Fruit fly (Drosophila melanogaster) whole organism, embryonic: ENCODE data around the gene rempA.

Experiments
- C15 ChIP-seq: fragments of 200-800 bp; sonication (Bioruptor generic); IDR thresholded peaks from 3 replicates; pipeline ENCODE4 v1.3.6; 2022; ENCODE audit warnings: missing biosample characterization, missing genetic modification characterization
- CG10462 ChIP-seq: fragments of 200-800 bp; sonication (Bioruptor generic); optimal IDR thresholded peaks from 2 replicates; lab custom pipeline; 2016; ENCODE audit warnings: missing biosample characterization, missing genetic modification characterization
- CG10979 ChIP-seq: fragments of 200-800 bp; sonication (Bioruptor generic); optimal IDR thresholded peaks from 2 replicates; lab custom pipeline; 2018; ENCODE audit warnings: missing biosample characterization, mild to moderate bottlenecking, missing genetic modification characterization, moderate library complexity
- CG14965 ChIP-seq: fragments of 200-800 bp; sonication (Bioruptor generic); optimal IDR thresholded peaks from 2 replicates; lab custom pipeline; 2016; ENCODE audit warnings: missing biosample characterization, missing genetic modification characterization, borderline replicate concordance
- CG15073 ChIP-seq: fragments of 200-800 bp; sonication (Bioruptor generic); optimal IDR thresholded peaks from 2 replicates; lab custom pipeline; 2016; ENCODE audit warnings: missing biosample characterization, missing genetic modification characterization
- CG15269 ChIP-seq: fragments of 200-800 bp; sonication (Bioruptor generic); optimal IDR thresholded peaks from 2 replicates; lab custom pipeline; 2018; ENCODE audit warnings: missing biosample characterization, mild to moderate bottlenecking, missing genetic modification characterization, moderate library complexity
- CG16779 ChIP-seq: fragments of 200-800 bp; sonication (Bioruptor generic); IDR thresholded peaks from 2 replicates; pipeline ENCODE4 v1.3.6; 2022; ENCODE audit warnings: missing biosample characterization, missing genetic modification characterization
- CG16813 ChIP-seq: fragments of 200-800 bp; sonication (Bioruptor generic); IDR thresholded peaks from 3 replicates; pipeline ENCODE4 v1.3.6; 2022; ENCODE audit warnings: missing biosample characterization, missing genetic modification characterization; ENCODE audit not compliant: partially characterized antibody
- CG17328 ChIP-seq: fragments of 200-800 bp; sonication (Bioruptor generic); IDR thresholded peaks from 2 replicates; pipeline ENCODE4 v1.3.6; 2022; ENCODE audit warnings: missing biosample characterization, missing genetic modification characterization
- CG17612 ChIP-seq: fragments of 200-800 bp; sonication (Bioruptor generic); IDR thresholded peaks from 2 replicates; pipeline ENCODE4 v1.3.6; 2022; ENCODE audit warnings: missing biosample characterization, missing genetic modification characterization
- CG17829 ChIP-seq: fragments of 200-800 bp; optimal IDR thresholded peaks from 2 replicates; lab custom pipeline; 2019; ENCODE audit warnings: missing biosample characterization, mild to moderate bottlenecking, missing genetic modification characterization, moderate library complexity
- CG17912 ChIP-seq: fragments of 200-800 bp; sonication (Bioruptor generic); optimal IDR thresholded peaks from 2 replicates; lab custom pipeline; 2018; ENCODE audit warnings: missing biosample characterization, mild to moderate bottlenecking, missing genetic modification characterization
- CG2120 ChIP-seq: fragments of 200-800 bp; sonication (Bioruptor generic); optimal IDR thresholded peaks from 3 replicates; lab custom pipeline; 2016; ENCODE audit warnings: missing biosample characterization, missing genetic modification characterization
- CG2129 ChIP-seq: fragments of 200-800 bp; sonication (Bioruptor generic); IDR thresholded peaks from 2 replicates; pipeline ENCODE4 v1.3.6; 2022; ENCODE audit warnings: missing biosample characterization, missing genetic modification characterization; ENCODE audit not compliant: partially characterized antibody
- CG30431 ChIP-seq: fragments of 200-800 bp; sonication (Bioruptor generic); optimal IDR thresholded peaks from 2 replicates; lab custom pipeline; 2017; ENCODE audit warnings: missing biosample characterization, missing genetic modification characterization
- CG3163 ChIP-seq: fragments of 200-800 bp; sonication (Bioruptor generic); optimal IDR thresholded peaks from 3 replicates; lab custom pipeline; 2016; ENCODE audit warnings: missing biosample characterization, missing genetic modification characterization
- CG3407 ChIP-seq: fragments of 200-800 bp; sonication (Bioruptor generic); optimal IDR thresholded peaks from 2 replicates; lab custom pipeline; 2018; ENCODE audit warnings: missing biosample characterization, mild to moderate bottlenecking, missing genetic modification characterization
- CG3726 ChIP-seq: fragments of 200-800 bp; sonication (Bioruptor generic); IDR thresholded peaks from 3 replicates; pipeline ENCODE4, ENCODE4 v1.3.6; 2022; ENCODE audit warnings: missing biosample characterization, missing genetic modification characterization
- CG6654 ChIP-seq: fragments of 200-800 bp; sonication (Bioruptor generic); optimal IDR thresholded peaks from 2 replicates; lab custom pipeline; 2017; ENCODE audit warnings: missing biosample characterization, mild to moderate bottlenecking, missing genetic modification characterization
- CG6683 ChIP-seq: fragments of 200-800 bp; sonication (Bioruptor generic); optimal IDR thresholded peaks from 2 replicates; lab custom pipeline; 2017; ENCODE audit warnings: missing biosample characterization, mild to moderate bottlenecking, missing genetic modification characterization, missing genetic modification reagents
- CG6765 ChIP-seq: fragments of 200-800 bp; sonication (Bioruptor generic); optimal IDR thresholded peaks from 3 replicates; lab custom pipeline; 2017; ENCODE audit warnings: missing biosample characterization, mild to moderate bottlenecking, missing genetic modification characterization
- D19B ChIP-seq: fragments of 200-800 bp; sonication (Bioruptor generic); optimal IDR thresholded peaks from 2 replicates; lab custom pipeline; 2017; ENCODE audit warnings: missing biosample characterization, mild to moderate bottlenecking, missing genetic modification characterization
- Doc3 ChIP-seq: fragments of 200-800 bp; sonication (Bioruptor generic); IDR thresholded peaks from 3 replicates; pipeline ENCODE4 v1.3.6; 2022; ENCODE audit warnings: missing biosample characterization, missing genetic modification characterization; ENCODE audit not compliant: partially characterized antibody
- Dref ChIP-seq: fragments of 200-800 bp; sonication (Bioruptor generic); IDR thresholded peaks from 2 replicates; pipeline ENCODE4 v1.3.6; 2022; ENCODE audit warnings: missing biosample characterization, missing genetic modification characterization
- E2f1 ChIP-seq: fragments of 200-800 bp; sonication (Bioruptor generic); IDR thresholded peaks from 2 replicates; pipeline ENCODE4 v1.3.6; 2022; ENCODE audit warnings: missing biosample characterization, missing genetic modification characterization
- H15 ChIP-seq: fragments of 200-800 bp; sonication (Bioruptor generic); IDR thresholded peaks from 3 replicates; pipeline ENCODE4 v1.3.6; 2022; ENCODE audit warnings: missing biosample characterization, missing genetic modification characterization
- Jarid2 ChIP-seq: fragments of 200-800 bp; sonication (Bioruptor generic); optimal IDR thresholded peaks from 3 replicates; lab custom pipeline; 2017; ENCODE audit warnings: mild to moderate bottlenecking, missing biosample characterization, missing genetic modification reagents, missing genetic modification characterization
- Lhr ChIP-seq: fragments of 200-800 bp; sonication (Bioruptor generic); optimal IDR thresholded peaks from 3 replicates; lab custom pipeline; 2017; ENCODE audit warnings: mild to moderate bottlenecking, missing biosample characterization, missing genetic modification reagents, missing genetic modification characterization
- NC2β ChIP-seq: fragments of 200-800 bp; sonication (Bioruptor generic); optimal IDR thresholded peaks from 2 replicates; lab custom pipeline; 2016; ENCODE audit warnings: missing biosample characterization, missing genetic modification characterization
- Sin3A ChIP-seq: fragments of >200 bp; optimal IDR thresholded peaks from 2 replicates; lab custom pipeline; 2018
- Sox102F ChIP-seq: fragments of 200-800 bp; sonication (Bioruptor generic); optimal IDR thresholded peaks from 2 replicates; lab custom pipeline; 2018; ENCODE audit warnings: missing biosample characterization, mild to moderate bottlenecking, missing genetic modification characterization, moderate library complexity
- Tbp ChIP-seq: fragments of >200 bp; optimal IDR thresholded peaks from 2 replicates; lab custom pipeline; 2018; ENCODE audit warnings: missing biosample characterization, missing genetic modification characterization
- Vsx1 ChIP-seq: fragments of 200-800 bp; sonication (Bioruptor generic); optimal IDR thresholded peaks from 2 replicates; lab custom pipeline; 2017; ENCODE audit warnings: missing biosample characterization, mild to moderate bottlenecking, missing genetic modification characterization, missing genetic modification reagents
- ab ChIP-seq: fragments of 200-800 bp; sonication (Bioruptor generic); optimal IDR thresholded peaks from 2 replicates; lab custom pipeline; 2016; ENCODE audit warnings: missing biosample characterization, missing genetic modification characterization
- al ChIP-seq: fragments of 200-800 bp; sonication (Bioruptor generic); IDR thresholded peaks from 2 replicates; pipeline ENCODE4 v1.3.6; 2022; ENCODE audit warnings: missing biosample characterization, missing genetic modification characterization
- az2 ChIP-seq: fragments of 200-800 bp; sonication (Bioruptor generic); optimal IDR thresholded peaks from 3 replicates; lab custom pipeline; 2016; ENCODE audit warnings: missing biosample characterization, missing genetic modification characterization
- cato ChIP-seq: fragments of 200-800 bp; sonication (Bioruptor generic); optimal IDR thresholded peaks from 2 replicates; lab custom pipeline; 2016; ENCODE audit warnings: missing biosample characterization, missing genetic modification characterization, borderline replicate concordance
- dan ChIP-seq: fragments of 200-800 bp; sonication (Bioruptor generic); IDR thresholded peaks from 2 replicates; pipeline ENCODE4 v1.3.6; 2022; ENCODE audit warnings: missing biosample characterization, missing genetic modification characterization
- hbn ChIP-seq: fragments of 200-800 bp; sonication (Bioruptor generic); IDR thresholded peaks from 2 replicates; pipeline ENCODE4 v1.3.6; 2022; ENCODE audit warnings: missing biosample characterization, missing genetic modification characterization; ENCODE audit not compliant: partially characterized antibody
- nau ChIP-seq: fragments of 200-800 bp; sonication (Bioruptor generic); optimal IDR thresholded peaks from 3 replicates; lab custom pipeline; 2017; ENCODE audit warnings: missing biosample characterization, mild to moderate bottlenecking, missing genetic modification characterization, missing genetic modification reagents
- nom ChIP-seq: fragments of 200-800 bp; sonication (Bioruptor generic); optimal IDR thresholded peaks from 2 replicates; lab custom pipeline; 2017; ENCODE audit warnings: missing biosample characterization, missing genetic modification characterization, mild to moderate bottlenecking, moderate library complexity, missing genetic modification reagents
- pan ChIP-seq, 4 experiments: fragments of >200 bp in 3 of 4; fragments of 200-800 bp in 1 of 4; sonication (Bioruptor generic) in 1 of 4; optimal IDR thresholded peaks in 3 of 4; IDR thresholded peaks in 1 of 4; 2 replicates each; pipeline versions ENCODE4 v1.3.6 to Lab custom; 2017 to 2022; ENCODE audit warnings: missing biosample characterization in 2 of 4, missing genetic modification characterization in 2 of 4, mixed read lengths in 1 of 4
- pfk ChIP-seq: fragments of 200-800 bp; sonication (Bioruptor generic); optimal IDR thresholded peaks from 2 replicates; lab custom pipeline; 2018; ENCODE audit warnings: missing biosample characterization, mild to moderate bottlenecking, missing genetic modification characterization, moderate library complexity
- so ChIP-seq: fragments of 200-800 bp; sonication (Bioruptor generic); IDR thresholded peaks from 3 replicates; pipeline ENCODE4 v1.3.6; 2022; ENCODE audit warnings: missing biosample characterization, missing genetic modification characterization
- sr ChIP-seq: fragments of 200-800 bp; sonication (Bioruptor generic); IDR thresholded peaks from 3 replicates; pipeline ENCODE4 v1.3.6; 2022; ENCODE audit warnings: missing biosample characterization, missing genetic modification characterization
- toy ChIP-seq: fragments of 200-800 bp; sonication (Bioruptor generic); IDR thresholded peaks from 2 replicates; pipeline ENCODE4 v1.3.6; 2022; ENCODE audit warnings: missing biosample characterization, missing genetic modification characterization
- trem ChIP-seq: fragments of 200-800 bp; optimal IDR thresholded peaks from 3 replicates; lab custom pipeline; 2019; ENCODE audit warnings: missing biosample characterization, mild to moderate bottlenecking, missing genetic modification characterization, moderate library complexity
- unc-4 ChIP-seq: fragments of 200-800 bp; sonication (Bioruptor generic); IDR thresholded peaks from 2 replicates; pipeline ENCODE4 v1.3.6; 2022; ENCODE audit warnings: missing biosample characterization, missing genetic modification characterization; ENCODE audit not compliant: partially characterized antibody
- zf30C ChIP-seq: fragments of 200-800 bp; sonication (Bioruptor generic); optimal IDR thresholded peaks from 3 replicates; lab custom pipeline; 2018; ENCODE audit warnings: missing biosample characterization, mild to moderate bottlenecking, missing genetic modification characterization

rempA gene

dm6 chr2L:520331-521000, 39.6 kb downstream of the rempA start (continued):
- no peak for TF ChIP-seq Dref (GFP tag; lab: Robert Waterston, UW)
- TF ChIP-seq hbn (GFP tag; lab: Robert Waterston, UW), result no peak
- no peak for TF ChIP-seq al (GFP tag; lab: Robert Waterston, UW)
- peak; percentile 29 for TF ChIP-seq Jarid2 (GFP tag; lab: Kevin White, UChicago)
- TF ChIP-seq CG16779, result 0 out of 2 replicates have a peak, but pooled peaks have one; percentile 59
- TF ChIP-seq unc-4, result no peak
- TF ChIP-seq CG6765 (GFP tag; lab: Kevin White, UChicago), result no peak
- peak; percentile 57 for TF ChIP-seq trem (tag; lab: Kevin White, UChicago)
- peak; percentile 78 for TF ChIP-seq CG3726 (GFP tag; lab: Robert Waterston, UW)
- TF ChIP-seq CG2120 (GFP tag; lab: Kevin White, UChicago), result peak; percentile 38
- TF ChIP-seq NC2β, result peak; percentile 74
- TF ChIP-seq dan (GFP tag; lab: Robert Waterston, UW), result 0 out of 2 replicates have a peak, but pooled peaks have one; percentile 11
- peak; percentile 17 for TF ChIP-seq CG14965 (GFP tag; lab: Kevin White, UChicago)
- peak; percentile 88 for TF ChIP-seq CG15269
- no peak for TF ChIP-seq toy (GFP tag; lab: Robert Waterston, UW)
- no peak for TF ChIP-seq Doc3 (GFP tag; lab: Robert Waterston, UW)
- TF ChIP-seq CG6683 (GFP tag; lab: Kevin White, UChicago), result peak; percentile 25
- TF ChIP-seq E2f1, result peak; percentile 81
- TF ChIP-seq sr (GFP tag; lab: Robert Waterston, UW), result peak; percentile 53; the same call in 1 of the 3 replicates
- TF ChIP-seq Vsx1 (GFP tag; lab: Kevin White, UChicago), result peak; percentile 76
- TF ChIP-seq Tbp, result no peak
- TF ChIP-seq CG2129 (GFP tag; lab: Robert Waterston, UW), result no peak
- no peak for TF ChIP-seq CG6654 (GFP tag; lab: Kevin White, UChicago)
- TF ChIP-seq CG3163 (GFP tag; lab: Kevin White, UChicago), result peak; percentile 39
- TF ChIP-seq nom, result no peak
- TF ChIP-seq CG16813 (GFP tag; lab: Robert Waterston, UW), result no peak
- peak; percentile 79 for TF ChIP-seq CG10462 (GFP tag; lab: Kevin White, UChicago)
- no peak for TF ChIP-seq ab (GFP tag; lab: Kevin White, UChicago)
- TF ChIP-seq C15 (GFP tag; lab: Robert Waterston, UW), result no peak
- peak; percentile 84 for TF ChIP-seq CG30431 (GFP tag; lab: Kevin White, UChicago)
- peak; percentile 83 for TF ChIP-seq CG17829 (tag; lab: Kevin White, UChicago)
- TF ChIP-seq so (GFP tag; lab: Robert Waterston, UW), result peak; percentile 88
- TF ChIP-seq CG17328 (GFP tag; lab: Robert Waterston, UW), result peak; percentile 92
- TF ChIP-seq pfk (GFP tag; lab: Kevin White, UChicago), result no peak
- peak; percentile 90 for TF ChIP-seq az2 (GFP tag; lab: Kevin White, UChicago)
- peak; percentile 75 for TF ChIP-seq cato
- peak; percentile 80; the same call in 2 of the 3 replicates for TF ChIP-seq H15 (GFP tag; lab: Robert Waterston, UW)
- TF ChIP-seq nau (GFP tag; lab: Kevin White, UChicago), result peak; percentile 75
- peak; percentile 36 for TF ChIP-seq CG15073
- TF ChIP-seq CG3407, result peak; percentile 72
- TF ChIP-seq pan (optimal IDR thresholded peaks at IDR 0.05; lab: Kevin White, UChicago), result no peak
- peak in 1 of 2 experiments; percentile 85 for TF ChIP-seq pan (GFP tag; optimal IDR thresholded peaks at IDR 0.05 in 1 of 2, IDR thresholded peaks at IDR 0.05 in 1 of 2)
- TF ChIP-seq CG17912 (GFP tag; lab: Kevin White, UChicago), result peak; percentile 54
- TF ChIP-seq Lhr, result peak; percentile 70
- peak; percentile 78 for TF ChIP-seq zf30C (GFP tag; lab: Kevin White, UChicago)
- peak; percentile 96 for TF ChIP-seq Sox102F
- no peak for TF ChIP-seq D19B
- no peak for TF ChIP-seq Sin3A (lab: Kevin White, UChicago)
- TF ChIP-seq CG17612, result no peak
- peak; percentile 92 for TF ChIP-seq CG10979
